Fruit fly (Drosophila melanogaster) whole organism, embryonic: ENCODE results near the gene CG31817.

Experiments
- CG11695 ChIP-seq: fragments of 200-800 bp; sonication (Bioruptor generic); IDR thresholded peaks from 3 replicates; pipeline ENCODE4 v1.3.6; 2022; ENCODE audit warnings: missing biosample characterization, missing genetic modification characterization
- CG15011 ChIP-seq: fragments of 200-800 bp; sonication (Bioruptor generic); optimal IDR thresholded peaks from 3 replicates; lab custom pipeline; 2018; ENCODE audit warnings: missing biosample characterization, mild to moderate bottlenecking, missing genetic modification characterization
- CG18262 ChIP-seq: fragments of 200-800 bp; optimal IDR thresholded peaks from 3 replicates; lab custom pipeline; 2019; ENCODE audit warnings: missing biosample characterization, mild to moderate bottlenecking, missing genetic modification characterization, moderate library complexity
- CG1832 ChIP-seq: fragments of 200-800 bp; sonication (Bioruptor generic); optimal IDR thresholded peaks from 2 replicates; lab custom pipeline; 2017; ENCODE audit warnings: missing biosample characterization, mild to moderate bottlenecking, missing genetic modification characterization, inconsistent platforms
- CG31388 ChIP-seq: fragments of 200-800 bp; sonication (Bioruptor generic); optimal IDR thresholded peaks from 2 replicates; lab custom pipeline; 2016; ENCODE audit warnings: missing biosample characterization, missing genetic modification characterization
- CG4360 ChIP-seq: fragments of 200-800 bp; sonication (Bioruptor generic); IDR thresholded peaks from 2 replicates; pipeline ENCODE4 v1.3.6; 2022; ENCODE audit warnings: missing biosample characterization, missing genetic modification characterization
- CG5245 ChIP-seq: fragments of 200-800 bp; sonication (Bioruptor generic); optimal IDR thresholded peaks from 3 replicates; lab custom pipeline; 2016; ENCODE audit warnings: missing biosample characterization, missing genetic modification characterization
- CG6654 ChIP-seq: fragments of 200-800 bp; sonication (Bioruptor generic); optimal IDR thresholded peaks from 2 replicates; lab custom pipeline; 2017; ENCODE audit warnings: missing biosample characterization, mild to moderate bottlenecking, missing genetic modification characterization
- CG6765 ChIP-seq: fragments of 200-800 bp; sonication (Bioruptor generic); optimal IDR thresholded peaks from 3 replicates; lab custom pipeline; 2017; ENCODE audit warnings: missing biosample characterization, mild to moderate bottlenecking, missing genetic modification characterization
- CG7745 ChIP-seq: fragments of 200-800 bp; sonication (Bioruptor generic); optimal IDR thresholded peaks from 2 replicates; lab custom pipeline; 2018; ENCODE audit warnings: missing biosample characterization, mild to moderate bottlenecking, missing genetic modification characterization, moderate library complexity
- CG9215 ChIP-seq: fragments of 200-800 bp; sonication (Bioruptor generic); IDR thresholded peaks from 2 replicates; pipeline ENCODE4 v1.3.6; 2022; ENCODE audit warnings: missing biosample characterization, missing genetic modification characterization
- CG9817 ChIP-seq: fragments of 200-800 bp; sonication (Bioruptor generic); optimal IDR thresholded peaks from 2 replicates; lab custom pipeline; 2018; ENCODE audit warnings: missing biosample characterization, mild to moderate bottlenecking, missing genetic modification characterization, moderate library complexity
- CrebB ChIP-seq: fragments of 200-800 bp; sonication (Bioruptor generic); optimal IDR thresholded peaks from 3 replicates; lab custom pipeline; 2018; ENCODE audit warnings: missing biosample characterization, mild to moderate bottlenecking, missing genetic modification characterization
- D ChIP-seq, 2 experiments: fragments of 200-800 bp in 1 of 2; fragments of >200 bp in 1 of 2; sonication (Bioruptor generic) in 1 of 2; optimal IDR thresholded peaks; 2 replicates in 1 of 2; 3 replicates in 1 of 2; lab custom pipeline; 2017; ENCODE audit warnings: mild to moderate bottlenecking in 1 of 2, missing biosample characterization in 1 of 2, missing genetic modification characterization in 1 of 2, missing genetic modification reagents in 1 of 2
- Dref ChIP-seq: fragments of 200-800 bp; sonication (Bioruptor generic); IDR thresholded peaks from 2 replicates; pipeline ENCODE4 v1.3.6; 2022; ENCODE audit warnings: missing biosample characterization, missing genetic modification characterization
- E2f1 ChIP-seq: fragments of 200-800 bp; sonication (Bioruptor generic); IDR thresholded peaks from 2 replicates; pipeline ENCODE4 v1.3.6; 2022; ENCODE audit warnings: missing biosample characterization, missing genetic modification characterization
- Ets97D ChIP-seq: fragments of 200-800 bp; sonication (Bioruptor generic); optimal IDR thresholded peaks from 3 replicates; lab custom pipeline; 2016; ENCODE audit warnings: missing biosample characterization, missing genetic modification characterization
- Gug ChIP-seq: fragments of 200-800 bp; sonication (Bioruptor generic); IDR thresholded peaks from 4 replicates; pipeline ENCODE4 v1.3.6; 2022; ENCODE audit warnings: missing biosample characterization, missing genetic modification characterization
- HmgZ ChIP-seq: fragments of 200-800 bp; sonication (Bioruptor generic); optimal IDR thresholded peaks from 2 replicates; lab custom pipeline; 2018; ENCODE audit warnings: missing biosample characterization, mild to moderate bottlenecking, missing genetic modification characterization
- Hr39 ChIP-seq: fragments of >200 bp; optimal IDR thresholded peaks from 2 replicates; lab custom pipeline; 2017
- Jarid2 ChIP-seq: fragments of 200-800 bp; sonication (Bioruptor generic); optimal IDR thresholded peaks from 3 replicates; lab custom pipeline; 2017; ENCODE audit warnings: mild to moderate bottlenecking, missing biosample characterization, missing genetic modification reagents, missing genetic modification characterization
- MESR4 ChIP-seq: fragments of 200-800 bp; sonication (Bioruptor generic); optimal IDR thresholded peaks from 2 replicates; lab custom pipeline; 2018; ENCODE audit warnings: missing biosample characterization, mild to moderate bottlenecking, missing genetic modification characterization, moderate library complexity
- Nf-YC ChIP-seq: fragments of 200-800 bp; optimal IDR thresholded peaks from 3 replicates; lab custom pipeline; 2019; ENCODE audit warnings: missing biosample characterization, mild to moderate bottlenecking, missing genetic modification characterization, moderate library complexity
- Oli ChIP-seq: fragments of 200-800 bp; sonication (Bioruptor generic); optimal IDR thresholded peaks from 2 replicates; lab custom pipeline; 2018; ENCODE audit warnings: missing biosample characterization, mild to moderate bottlenecking, missing genetic modification characterization, moderate library complexity
- Ptx1 ChIP-seq: fragments of 200-800 bp; sonication (Bioruptor generic); IDR thresholded peaks from 2 replicates; pipeline ENCODE4 v1.3.6; 2022; ENCODE audit warnings: missing biosample characterization, missing genetic modification characterization
- Sry-δ ChIP-seq: fragments of 200-800 bp; sonication (Bioruptor generic); optimal IDR thresholded peaks from 2 replicates; lab custom pipeline; 2016; ENCODE audit warnings: missing biosample characterization, missing genetic modification characterization
- TFAM ChIP-seq: fragments of 200-800 bp; sonication (Bioruptor generic); optimal IDR thresholded peaks from 2 replicates; lab custom pipeline; 2017; ENCODE audit warnings: missing biosample characterization, missing genetic modification characterization, inconsistent platforms
- Tbp ChIP-seq: fragments of >200 bp; optimal IDR thresholded peaks from 2 replicates; lab custom pipeline; 2018; ENCODE audit warnings: missing biosample characterization, missing genetic modification characterization
- YL-1 ChIP-seq: fragments of 200-800 bp; sonication (Bioruptor generic); optimal IDR thresholded peaks from 3 replicates; lab custom pipeline; 2017; ENCODE audit warnings: missing biosample characterization, mild to moderate bottlenecking, missing genetic modification characterization
- al ChIP-seq: fragments of 200-800 bp; sonication (Bioruptor generic); IDR thresholded peaks from 2 replicates; pipeline ENCODE4 v1.3.6; 2022; ENCODE audit warnings: missing biosample characterization, missing genetic modification characterization
- amos ChIP-seq: fragments of 200-800 bp; sonication (Bioruptor generic); IDR thresholded peaks from 2 replicates; pipeline ENCODE4 v1.3.6; 2022; ENCODE audit warnings: missing biosample characterization, missing genetic modification characterization; ENCODE audit not compliant: partially characterized antibody
- aop ChIP-seq: fragments of 200-800 bp; sonication (Bioruptor generic); IDR thresholded peaks from 2 replicates; pipeline ENCODE4 v1.3.6; 2022; ENCODE audit warnings: missing biosample characterization, missing genetic modification characterization
- ato ChIP-seq: fragments of 200-800 bp; sonication (Bioruptor generic); IDR thresholded peaks from 2 replicates; pipeline ENCODE4 v1.3.6; 2022; ENCODE audit warnings: missing biosample characterization, missing genetic modification characterization; ENCODE audit not compliant: partially characterized antibody
- bab2 ChIP-seq: fragments of 200-800 bp; sonication (Bioruptor generic); optimal IDR thresholded peaks from 2 replicates; lab custom pipeline; 2016; ENCODE audit warnings: missing biosample characterization, missing genetic modification characterization
- bigmax ChIP-seq: fragments of 200-800 bp; sonication (Bioruptor generic); optimal IDR thresholded peaks from 2 replicates; lab custom pipeline; 2018; ENCODE audit warnings: missing biosample characterization, mild to moderate bottlenecking, missing genetic modification characterization
- caup ChIP-seq: fragments of 200-800 bp; sonication (Bioruptor generic); optimal IDR thresholded peaks from 3 replicates; lab custom pipeline; 2017; ENCODE audit warnings: missing biosample characterization, mild to moderate bottlenecking, missing genetic modification characterization, moderate library complexity; ENCODE audit not compliant: severe bottlenecking
- crc ChIP-seq: fragments of 200-800 bp; sonication (Bioruptor generic); optimal IDR thresholded peaks from 2 replicates; lab custom pipeline; 2016; ENCODE audit warnings: missing biosample characterization, missing genetic modification characterization
- dysf ChIP-seq: fragments of 200-800 bp; sonication (Bioruptor generic); IDR thresholded peaks from 3 replicates; pipeline ENCODE4 v1.3.6; 2022; ENCODE audit warnings: missing biosample characterization, missing genetic modification characterization
- ftz-f1 ChIP-seq: fragments of 200-800 bp; sonication (Bioruptor generic); optimal IDR thresholded peaks from 2 replicates; lab custom pipeline; 2016; ENCODE audit warnings: missing biosample characterization, missing genetic modification characterization
- ham ChIP-seq: fragments of 200-800 bp; sonication (Bioruptor generic); IDR thresholded peaks from 2 replicates; pipeline ENCODE4 v1.3.6; 2022; ENCODE audit warnings: missing biosample characterization, missing genetic modification characterization
- jumu ChIP-seq: fragments of 200-800 bp; sonication (Bioruptor generic); optimal IDR thresholded peaks from 3 replicates; lab custom pipeline; 2016; ENCODE audit warnings: missing biosample characterization, missing genetic modification characterization
- mam ChIP-seq: fragments of 200-800 bp; sonication (Bioruptor generic); optimal IDR thresholded peaks from 3 replicates; lab custom pipeline; 2016; ENCODE audit warnings: missing biosample characterization, missing genetic modification characterization
- pho ChIP-seq: fragments of 200-800 bp; sonication (Bioruptor generic); optimal IDR thresholded peaks from 2 replicates; lab custom pipeline; 2016; ENCODE audit warnings: missing biosample characterization, missing genetic modification characterization
- pros ChIP-seq: fragments of 200-800 bp; sonication (Bioruptor generic); optimal IDR thresholded peaks from 3 replicates; lab custom pipeline; 2019; ENCODE audit warnings: missing biosample characterization, mild to moderate bottlenecking, missing genetic modification characterization, moderate library complexity
- pum ChIP-seq: fragments of 200-800 bp; sonication (Bioruptor generic); optimal IDR thresholded peaks from 2 replicates; lab custom pipeline; 2016; ENCODE audit warnings: missing biosample characterization, missing genetic modification characterization
- row ChIP-seq: fragments of 200-800 bp; sonication (Bioruptor generic); IDR thresholded peaks from 3 replicates; pipeline ENCODE4 v1.3.6; 2022; ENCODE audit warnings: missing biosample characterization, missing genetic modification characterization
- seq ChIP-seq: fragments of 200-800 bp; sonication (Bioruptor generic); IDR thresholded peaks from 2 replicates; pipeline ENCODE4 v1.3.6; 2022; ENCODE audit warnings: missing biosample characterization, missing genetic modification characterization
- sima ChIP-seq: fragments of 200-800 bp; sonication (Bioruptor generic); optimal IDR thresholded peaks from 2 replicates; lab custom pipeline; 2016; ENCODE audit warnings: missing biosample characterization, missing genetic modification characterization
- ttk ChIP-seq: fragments of 200-800 bp; sonication (Bioruptor generic); IDR thresholded peaks from 2 replicates; pipeline ENCODE4 v2.1.2; 2022; ENCODE audit warnings: missing biosample characterization, missing genetic modification characterization
- usp ChIP-seq: fragments of >200 bp; optimal IDR thresholded peaks from 2 replicates; lab custom pipeline; 2017; ENCODE audit warnings: missing biosample characterization, missing genetic modification characterization
- wor ChIP-seq: fragments of 200-800 bp; sonication (Bioruptor generic); IDR thresholded peaks from 2 replicates; pipeline ENCODE4 v1.3.6; 2022; ENCODE audit warnings: missing biosample characterization, missing genetic modification characterization
- zf30C ChIP-seq: fragments of 200-800 bp; sonication (Bioruptor generic); optimal IDR thresholded peaks from 3 replicates; lab custom pipeline; 2018; ENCODE audit warnings: missing biosample characterization, mild to moderate bottlenecking, missing genetic modification characterization

The CG31817 gene

DNA sequence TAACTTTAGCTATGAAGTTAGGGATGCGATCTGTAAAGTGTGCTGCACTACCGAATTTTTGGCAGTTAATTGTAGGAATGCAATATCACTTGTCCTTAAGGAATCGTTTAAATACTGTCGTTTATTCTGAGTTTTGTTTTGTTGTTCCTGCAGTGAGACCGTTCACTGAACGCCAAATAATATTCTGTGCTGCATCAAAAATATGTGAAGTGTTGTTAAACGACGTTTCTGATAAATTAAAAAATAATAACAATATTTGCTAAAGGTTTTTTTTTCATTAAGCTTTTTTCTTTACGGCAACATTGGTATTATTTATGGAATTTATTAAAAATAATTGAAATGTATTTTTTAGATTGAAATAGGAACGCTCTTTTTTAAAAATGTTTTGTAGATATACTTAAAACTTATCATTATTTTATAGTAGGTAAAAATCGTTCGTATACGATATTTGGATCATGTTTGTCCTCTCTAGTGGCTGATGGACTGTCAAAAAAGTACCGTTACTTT lies 34.9 kb downstream of the CG31817 start, which contains the start of gene GMF:
TSS of gene GMF (minus strand) at position 182 of the 507 bp plus-strand sequence.
- TF ChIP-seq pho (GFP tag; lab: Kevin White, UChicago) (peak; percentile 12), CG31388 (GFP tag; lab: Kevin White, UChicago) (no peak), pros (no peak), ftz-f1 (GFP tag; lab: Kevin White, UChicago) (no peak), amos (GFP tag; lab: Robert Waterston, UW) (no peak; the same call in 1 of the 2 replicates), TFAM (GFP tag; lab: Kevin White, UChicago) (no peak), ham (GFP tag; lab: Robert Waterston, UW) (no peak), Hr39 (lab: Kevin White, UChicago) (no peak), usp (GFP tag; lab: Kevin White, UChicago) (no peak), Tbp (GFP tag; lab: Kevin White, UChicago) (no peak), al (GFP tag; lab: Robert Waterston, UW) (no peak), bab2 (no peak), MESR4 (GFP tag; lab: Kevin White, UChicago) (peak; percentile 70), YL-1 (GFP tag; lab: Kevin White, UChicago) (peak; percentile 72), bigmax (GFP tag; lab: Kevin White, UChicago) (no peak), row (GFP tag; lab: Robert Waterston, UW) (peak; percentile 78), CG4360 (no peak), CG6654 (GFP tag; lab: Kevin White, UChicago) (no peak), Sry-δ (GFP tag; lab: Kevin White, UChicago) (peak; percentile 61), CG6765 (GFP tag; lab: Kevin White, UChicago) (no peak), Ets97D (GFP tag; lab: Kevin White, UChicago) (peak; percentile 45), CrebB (tag; lab: Kevin White, UChicago) (no peak), wor (GFP tag; lab: Robert Waterston, UW) (no peak), Jarid2 (no peak), Oli (no peak), Nf-YC (peak; percentile 45), ato (GFP tag; lab: Robert Waterston, UW) (no peak), crc (GFP tag; lab: Kevin White, UChicago) (no peak), sima (GFP tag; lab: Kevin White, UChicago) (no peak), mam (no peak), CG1832 (GFP tag; lab: Kevin White, UChicago) (no peak), aop (no peak), seq (GFP tag; lab: Robert Waterston, UW) (no peak), CG5245 (GFP tag; lab: Kevin White, UChicago) (no peak), Dref (GFP tag; lab: Robert Waterston, UW) (no peak), pum (GFP tag; lab: Kevin White, UChicago) (no peak), jumu (GFP tag; lab: Kevin White, UChicago) (no peak), CG9215 (GFP tag; lab: Robert Waterston, UW) (no peak), zf30C (GFP tag; lab: Kevin White, UChicago) (no peak), CG18262 (tag; lab: Kevin White, UChicago) (peak; percentile 60), dysf (GFP tag; lab: Robert Waterston, UW) (no peak), E2f1 (GFP tag; lab: Robert Waterston, UW) (no peak), caup (no peak), Gug (GFP tag; lab: Robert Waterston, UW) (no peak), D (optimal IDR thresholded peaks at IDR 0.05; lab: Kevin White, UChicago) (no peak), D (GFP tag; optimal IDR thresholded peaks at IDR 0.05; lab: Kevin White, UChicago) (no peak), CG11695 (GFP tag; lab: Robert Waterston, UW) (no peak), CG15011 (GFP tag; lab: Kevin White, UChicago) (no peak), ttk (GFP tag; lab: Robert Waterston, UW) (no peak), CG7745 (tag; lab: Kevin White, UChicago) (no peak), HmgZ (no peak), CG9817 (tag; lab: Kevin White, UChicago) (peak; percentile 35), Ptx1 (GFP tag; lab: Robert Waterston, UW) (0 out of 2 replicates have a peak, but pooled peaks have one; percentile 25)
